Worm (Caenorhabditis elegans) whole organism, young adult: Measurements from ENCODE around the gene Y42G9A.3.

Experiments used
- B0019.2 ChIP-seq: fragments of 200-800 bp; sonication (Bioruptor generic); conservative IDR thresholded peaks from 2 replicates; pipeline ENCODE4 v1.3.6; 2022; ENCODE audit warnings: missing genetic modification reagents, missing genetic modification characterization, missing compliant biosample characterization
- B0035.1 ChIP-seq: sonication (generic microtip); optimal IDR thresholded peaks from 2 replicates; lab custom pipeline; 2016; ENCODE audit warnings: missing genetic modification characterization, mild to moderate bottlenecking, missing compliant biosample characterization, missing genotype, missing genetic modification reagents
- B0261.1 ChIP-seq: sonication (generic microtip); optimal IDR thresholded peaks from 2 replicates; lab custom pipeline; 2016; ENCODE audit warnings: mild to moderate bottlenecking, missing genetic modification characterization, moderate library complexity, missing compliant biosample characterization
- C06A6.2 ChIP-seq: fragments of 200-800 bp; sonication (Bioruptor generic); conservative IDR thresholded peaks from 2 replicates; pipeline ENCODE4 v1.3.6; 2022; ENCODE audit warnings: missing genetic modification characterization, missing compliant biosample characterization
- C17E4.6 ChIP-seq: fragments of 200-800 bp; sonication (Bioruptor generic); IDR thresholded peaks from 2 replicates; pipeline ENCODE4 v1.3.6; 2022; ENCODE audit warnings: missing genetic modification reagents, missing genetic modification characterization, missing compliant biosample characterization
- D2030.7 ChIP-seq: fragments of 200-800 bp; sonication (Bioruptor generic); IDR thresholded peaks from 2 replicates; pipeline ENCODE4 v1.3.6; 2022; ENCODE audit warnings: missing genetic modification reagents, missing genetic modification characterization, missing compliant biosample characterization
- F57C9.4 ChIP-seq: sonication (generic microtip); optimal IDR thresholded peaks from 2 replicates; lab custom pipeline; 2017; ENCODE audit warnings: mild to moderate bottlenecking, missing genetic modification characterization, missing compliant biosample characterization
- Y53F4B.3 ChIP-seq: fragments of 200-800 bp; sonication (Bioruptor generic); IDR thresholded peaks from 2 replicates; pipeline ENCODE4 v1.3.6; 2022; ENCODE audit warnings: missing genetic modification reagents, missing genetic modification characterization, missing compliant biosample characterization
- Y53G8AR.9 ChIP-seq: fragments of 200-800 bp; sonication (Bioruptor generic); conservative IDR thresholded peaks from 2 replicates; pipeline ENCODE4 v1.3.6; 2022; ENCODE audit warnings: missing genetic modification reagents, missing genetic modification characterization, missing compliant biosample characterization
- attf-3 ChIP-seq: fragments of 200-800 bp; sonication (Bioruptor generic); conservative IDR thresholded peaks from 2 replicates; pipeline ENCODE4 v1.3.6; 2022; ENCODE audit warnings: missing genetic modification reagents, missing genetic modification characterization, missing compliant biosample characterization
- ccch-3 ChIP-seq: fragments of 200-800 bp; sonication (Bioruptor generic); optimal IDR thresholded peaks from 2 replicates; lab custom pipeline; 2018; ENCODE audit warnings: mild to moderate bottlenecking, missing genetic modification characterization, missing compliant biosample characterization
- cebp-1 ChIP-seq, 2 experiments: fragments of 200-800 bp in 1 of 2; sonication (Bioruptor generic) in 1 of 2; sonication (generic microtip) in 1 of 2; IDR thresholded peaks in 1 of 2; optimal IDR thresholded peaks in 1 of 2; 2 replicates each; pipeline versions ENCODE4 v1.3.6 to Lab custom; 2017 to 2022; ENCODE audit warnings: missing compliant biosample characterization in 2 of 2, missing genetic modification characterization in 2 of 2, mild to moderate bottlenecking in 1 of 2, missing genetic modification reagents in 1 of 2, moderate library complexity in 1 of 2
- cebp-2 ChIP-seq: fragments of 200-800 bp; sonication (Bioruptor generic); IDR thresholded peaks from 2 replicates; pipeline ENCODE4 v1.3.6; 2022; ENCODE audit warnings: missing genetic modification characterization, missing compliant biosample characterization
- ceh-58 ChIP-seq: fragments of 200-800 bp; sonication (Bioruptor generic); IDR thresholded peaks from 2 replicates; pipeline ENCODE4 v1.3.6; 2022; ENCODE audit warnings: missing genetic modification characterization, missing compliant biosample characterization
- ceh-91 ChIP-seq: fragments of 200-800 bp; sonication (Bioruptor generic); IDR thresholded peaks from 2 replicates; pipeline ENCODE4 v1.3.6; 2022; ENCODE audit warnings: missing genetic modification reagents, missing genetic modification characterization, missing compliant biosample characterization
- dpff-1 ChIP-seq: sonication (generic microtip); optimal IDR thresholded peaks from 2 replicates; lab custom pipeline; 2017; ENCODE audit warnings: mild to moderate bottlenecking, missing genetic modification characterization, missing compliant biosample characterization
- dpl-1 ChIP-seq: fragments of 150-350 bp; optimal IDR thresholded peaks from 2 replicates; lab custom pipeline; 2014; ENCODE audit warnings: missing biosample characterization, missing genetic modification reagents, missing genetic modification characterization
- ekl-4 ChIP-seq: fragments of 200-800 bp; sonication (Bioruptor generic); IDR thresholded peaks from 2 replicates; pipeline ENCODE4 v1.3.6; 2022; ENCODE audit warnings: missing genetic modification reagents, missing genetic modification characterization, missing compliant biosample characterization
- gei-17 ChIP-seq: fragments of 200-800 bp; sonication (Bioruptor generic); optimal IDR thresholded peaks from 2 replicates; lab custom pipeline; 2018; ENCODE audit warnings: mild to moderate bottlenecking, missing genetic modification characterization, missing compliant biosample characterization
- hmg-20 ChIP-seq: fragments of 200-800 bp; sonication (Bioruptor generic); IDR thresholded peaks from 2 replicates; pipeline ENCODE4 v1.3.6; 2022; ENCODE audit warnings: missing genetic modification reagents, missing genetic modification characterization, missing compliant biosample characterization
- let-607 ChIP-seq, 2 experiments: fragments of 200-800 bp in 1 of 2; sonication (Bioruptor generic) in 1 of 2; sonication (generic microtip) in 1 of 2; optimal IDR thresholded peaks; 2 replicates each; lab custom pipeline; 2016 to 2018; ENCODE audit warnings: mild to moderate bottlenecking in 2 of 2, missing compliant biosample characterization in 2 of 2, missing genetic modification characterization in 2 of 2, moderate library complexity in 2 of 2, missing genotype in 1 of 2
- lin-40 ChIP-seq: sonication (generic microtip); optimal IDR thresholded peaks from 2 replicates; lab custom pipeline; 2016; ENCODE audit warnings: missing genetic modification characterization, mild to moderate bottlenecking, missing compliant biosample characterization, missing genotype, missing genetic modification reagents
- lin-54 ChIP-seq: fragments of 200-800 bp; sonication (Bioruptor generic); optimal IDR thresholded peaks from 2 replicates; lab custom pipeline; 2018; ENCODE audit warnings: mild to moderate bottlenecking, missing genetic modification characterization, missing compliant biosample characterization
- madf-6 ChIP-seq: fragments of 200-800 bp; sonication (Bioruptor generic); IDR thresholded peaks from 2 replicates; pipeline ENCODE4 v1.3.6; 2022; ENCODE audit warnings: missing genetic modification reagents, missing genetic modification characterization, missing compliant biosample characterization
- mcd-1 ChIP-seq: fragments of 200-800 bp; sonication (Bioruptor generic); IDR thresholded peaks from 2 replicates; pipeline ENCODE4 v1.3.6; 2022; ENCODE audit warnings: missing genetic modification reagents, missing genetic modification characterization, missing compliant biosample characterization
- mel-28 ChIP-seq: sonication (generic microtip); optimal IDR thresholded peaks from 2 replicates; lab custom pipeline; 2016; ENCODE audit warnings: borderline replicate concordance, mild to moderate bottlenecking, missing genetic modification characterization, missing compliant biosample characterization
- nfya-2 ChIP-seq: fragments of 200-800 bp; sonication (Bioruptor generic); IDR thresholded peaks from 2 replicates; pipeline ENCODE4 v1.3.6; 2022; ENCODE audit warnings: missing genetic modification reagents, missing genetic modification characterization, missing compliant biosample characterization
- pbrm-1 ChIP-seq: fragments of 200-800 bp; sonication (Bioruptor generic); IDR thresholded peaks from 2 replicates; pipeline ENCODE4 v1.3.6; 2022; ENCODE audit warnings: missing genetic modification reagents, missing genetic modification characterization, missing compliant biosample characterization
- pha-4 ChIP-seq: fragments of 150-350 bp; sonication (generic microtip); optimal IDR thresholded peaks from 2 replicates; lab custom pipeline; 2014; ENCODE audit warnings: missing biosample characterization, missing genetic modification reagents, missing genetic modification characterization
- sea-2 ChIP-seq: fragments of 200-800 bp; sonication (Bioruptor generic); IDR thresholded peaks from 2 replicates; pipeline ENCODE4 v1.3.6; 2022; ENCODE audit warnings: missing genetic modification characterization, missing compliant biosample characterization
- snpc-3.4 ChIP-seq: sonication (generic microtip); optimal IDR thresholded peaks from 2 replicates; lab custom pipeline; 2017; ENCODE audit warnings: missing genetic modification characterization, mild to moderate bottlenecking, missing compliant biosample characterization, antibody characterized with exemption, moderate library complexity, missing genotype, missing genetic modification reagents
- snpc-4 ChIP-seq, 5 experiments: fragments of 150-350 bp in 1 of 5; sonication (generic microtip) in 4 of 5; optimal IDR thresholded peaks; 2 replicates each; lab custom pipeline; 2014 to 2018; ENCODE audit warnings: missing genetic modification characterization in 5 of 5, missing biosample characterization in 3 of 5, antibody characterized with exemption in 2 of 5, mild to moderate bottlenecking in 2 of 5, missing compliant biosample characterization in 2 of 5, missing genotype in 2 of 5, moderate library complexity in 2 of 5, missing genetic modification reagents in 1 of 5
- tbp1 ChIP-seq: fragments of 200-800 bp; sonication (Bioruptor generic); optimal IDR thresholded peaks from 2 replicates; lab custom pipeline; 2018; ENCODE audit warnings: mild to moderate bottlenecking, missing genetic modification characterization, missing compliant biosample characterization
- tbx-9 ChIP-seq: sonication (generic microtip); optimal IDR thresholded peaks from 2 replicates; lab custom pipeline; 2016; ENCODE audit warnings: borderline replicate concordance, missing genetic modification characterization, inconsistent platforms, missing compliant biosample characterization
- tlf-1 ChIP-seq: fragments of 200-800 bp; sonication (Bioruptor generic); optimal IDR thresholded peaks from 2 replicates; lab custom pipeline; 2018; ENCODE audit warnings: mild to moderate bottlenecking, missing genetic modification characterization, missing compliant biosample characterization
- xnd-1 ChIP-seq: sonication (generic microtip); optimal IDR thresholded peaks from 2 replicates; lab custom pipeline; 2016; ENCODE audit warnings: missing genotype, missing genetic modification reagents, missing genetic modification characterization, missing compliant biosample characterization
- zfh-2 ChIP-seq: fragments of 200-800 bp; sonication (Bioruptor generic); conservative IDR thresholded peaks from 2 replicates; pipeline ENCODE4 v1.3.6; 2022; ENCODE audit warnings: missing genetic modification reagents, missing genetic modification characterization, missing compliant biosample characterization
- zim-3 ChIP-seq: sonication (generic microtip); optimal IDR thresholded peaks from 2 replicates; lab custom pipeline; 2017; ENCODE audit warnings: mild to moderate bottlenecking, missing genetic modification characterization, moderate library complexity, missing compliant biosample characterization
- ztf-22 ChIP-seq: fragments of 200-800 bp; sonication (Bioruptor generic); optimal IDR thresholded peaks from 2 replicates; lab custom pipeline; 2018; ENCODE audit warnings: mild to moderate bottlenecking, missing genetic modification characterization, moderate library complexity, missing compliant biosample characterization
- ztf-25 ChIP-seq: fragments of 200-800 bp; sonication (Bioruptor generic); IDR thresholded peaks from 2 replicates; pipeline ENCODE4 v1.3.6; 2022; ENCODE audit warnings: missing genetic modification reagents, missing genetic modification characterization, missing compliant biosample characterization
- ztf-6 ChIP-seq: fragments of 200-800 bp; sonication (Bioruptor generic); IDR thresholded peaks from 2 replicates; pipeline ENCODE4 v1.3.6; 2022; ENCODE audit warnings: missing genetic modification reagents, missing genetic modification characterization, missing compliant biosample characterization

Y42G9A.3 gene

DNA sequence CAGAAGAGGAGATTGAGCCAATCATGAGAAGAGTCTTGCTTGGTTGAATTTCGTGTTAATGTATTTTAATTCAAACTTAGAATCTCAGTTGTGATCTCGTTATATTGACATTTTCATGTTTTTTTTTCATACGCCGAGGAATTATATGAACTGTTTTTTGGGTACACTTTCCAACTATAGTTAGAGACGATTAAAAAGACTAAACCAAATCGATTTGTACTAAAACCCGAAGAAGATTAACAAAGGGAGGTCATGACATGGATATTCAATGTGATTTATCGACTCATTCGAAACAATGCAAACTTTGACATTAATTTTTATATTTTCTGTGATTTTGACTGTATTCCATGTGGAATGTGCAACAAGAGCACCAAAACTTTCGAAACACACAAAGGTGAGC, 1.8 kb downstream of the Y42G9A.3 start, which contains the start of gene Y42G9A.2:
Y42G9A.2 (plus strand) TSS at position 284 of the 400 bp plus-strand sequence.
- TF ChIP-seq ekl-4 (GFP tag; lab: Robert Waterston, UW) = 0 out of 2 replicates have a peak, but pooled peaks have one; percentile 1
- no peak for TF ChIP-seq nfya-2 (GFP tag; lab: Robert Waterston, UW)
- TF ChIP-seq ceh-58 (GFP tag; lab: Robert Waterston, UW) = no peak
- no peak for TF ChIP-seq D2030.7 (GFP tag; lab: Robert Waterston, UW)
- no peak for TF ChIP-seq zim-3 (tag; lab: Kevin White, UChicago)
- TF ChIP-seq sea-2 (GFP tag; lab: Robert Waterston, UW) = no peak
- no peak for TF ChIP-seq B0035.1 (tag; lab: Kevin White, UChicago)

ce11 chrIII:6148684-6149083, 2.6 kb downstream of the Y42G9A.3 start:
- TF ChIP-seq C06A6.2 (GFP tag; lab: Robert Waterston, UW) (0 out of 2 replicates have a peak, but pooled peaks have one; percentile 17), dpff-1 (tag; lab: Kevin White, UChicago) (peak; percentile 43), zim-3 (tag; lab: Kevin White, UChicago) (peak; percentile 49), Y53F4B.3 (GFP tag; lab: Robert Waterston, UW) (no peak), mcd-1 (0 out of 2 replicates have a peak, but pooled peaks have one; percentile 3), pha-4 (tag; lab: Kevin White, UChicago) (no peak), cebp-2 (0 out of 2 replicates have a peak, but pooled peaks have one; percentile 52), Y53G8AR.9 (GFP tag; lab: Robert Waterston, UW) (peak; percentile 36; the same call in 1 of the 2 replicates), ccch-3 (GFP tag; lab: Kevin White, UChicago) (no peak), cebp-1 (GFP tag; IDR thresholded peaks at IDR 0.05; lab: Robert Waterston, UW) (no peak), cebp-1 (tag; optimal IDR thresholded peaks at IDR 0.05; lab: Kevin White, UChicago) (no peak)

ce11 chrIII:6149467-6150072, 3.5 kb downstream of the Y42G9A.3 start, which contains the start of the genes wht-7 and Y42G9A.1:
wht-7 (minus strand) TSS chrIII:6149597.
Y42G9A.1 (plus strand) TSS chrIII:6149961.
- TF ChIP-seq B0019.2 (GFP tag; lab: Robert Waterston, UW) (0 out of 2 replicates have a peak, but pooled peaks have one; percentile 16), ztf-25 (GFP tag; lab: Robert Waterston, UW) (no peak), ccch-3 (GFP tag; lab: Kevin White, UChicago) (no peak), tbx-9 (no peak), madf-6 (peak; percentile 77), zfh-2 (GFP tag; lab: Robert Waterston, UW) (no peak), Y53F4B.3 (GFP tag; lab: Robert Waterston, UW) (no peak), pbrm-1 (no peak), lin-40 (tag; lab: Kevin White, UChicago) (no peak), C17E4.6 (GFP tag; lab: Robert Waterston, UW) (no peak), hmg-20 (GFP tag; lab: Robert Waterston, UW) (no peak), lin-54 (peak; percentile 33), gei-17 (no peak), B0261.1 (tag; lab: Kevin White, UChicago) (no peak), D2030.7 (GFP tag; lab: Robert Waterston, UW) (peak; percentile 27; the same call in 1 of the 2 replicates), ztf-22 (GFP tag; lab: Kevin White, UChicago) (no peak), attf-3 (GFP tag; lab: Robert Waterston, UW) (peak; percentile 41; the same call in 1 of the 2 replicates), snpc-3.4 (tag; lab: Kevin White, UChicago) (no peak), snpc-4 (GFP tag; optimal IDR thresholded peaks at IDR 0.05; lab: Kevin White, UChicago) (no peak), snpc-4 (tag; optimal IDR thresholded peaks at IDR 0.05; lab: Kevin White, UChicago) (no peak), dpff-1 (tag; lab: Kevin White, UChicago) (no peak), mel-28 (tag; lab: Kevin White, UChicago) (no peak), ztf-6 (GFP tag; lab: Robert Waterston, UW) (no peak), tbp1 (peak; percentile 15), ceh-91 (GFP tag; lab: Robert Waterston, UW) (peak; percentile 43; the same call in 1 of the 2 replicates), F57C9.4 (tag; lab: Kevin White, UChicago) (no peak), tlf-1 (GFP tag; lab: Kevin White, UChicago) (no peak), xnd-1 (tag; lab: Kevin White, UChicago) (peak; percentile 16), let-607 (tag; optimal IDR thresholded peaks at IDR 0.05; lab: Kevin White, UChicago) (peak in 1 of 2 experiments; percentile 12), dpl-1 (peak; percentile 28)
